Worm (Caenorhabditis elegans): ENCODE data around the gene K11D12.12.

Gene K11D12.12

ce11 chrV:5052233-5052632 lies at the start of gene K11D12.12:
K11D12.12 (plus strand) TSS chrV:5052261.
- TF ChIP-seq unc-62 (GFP tag; optimal IDR thresholded peaks at IDR 0.05), result no peak

ce11 chrV:5012193-5012853 lies 39.7 kb upstream of the K11D12.12 start, which contains the start of gene srr-6:
srr-6 (plus strand) TSS chrV:5012803.
- TF ChIP-seq unc-62 (GFP tag; optimal IDR thresholded peaks at IDR 0.05), result no peak

DNA sequence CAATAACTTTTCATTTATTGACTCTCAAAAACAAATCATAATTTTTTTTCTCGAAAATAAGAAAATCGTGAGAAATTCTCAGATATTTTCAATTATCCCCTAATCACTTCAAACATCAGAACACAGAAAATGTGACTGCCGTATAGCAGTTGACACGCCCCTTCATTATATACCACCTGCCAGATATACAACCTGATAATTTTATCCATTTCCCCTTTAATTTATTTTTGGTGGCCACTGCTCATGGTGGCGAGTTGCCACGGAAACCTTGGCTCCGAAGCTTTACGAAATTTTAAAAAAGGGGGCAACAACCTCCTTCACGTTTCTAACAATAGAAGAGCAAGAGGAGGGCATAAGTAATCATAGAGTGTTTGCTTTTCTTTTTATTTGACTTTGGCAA lies 35.3 kb upstream of the K11D12.12 start:
- TF ChIP-seq unc-62 (GFP tag; optimal IDR thresholded peaks at IDR 0.05), result no peak

DNA sequence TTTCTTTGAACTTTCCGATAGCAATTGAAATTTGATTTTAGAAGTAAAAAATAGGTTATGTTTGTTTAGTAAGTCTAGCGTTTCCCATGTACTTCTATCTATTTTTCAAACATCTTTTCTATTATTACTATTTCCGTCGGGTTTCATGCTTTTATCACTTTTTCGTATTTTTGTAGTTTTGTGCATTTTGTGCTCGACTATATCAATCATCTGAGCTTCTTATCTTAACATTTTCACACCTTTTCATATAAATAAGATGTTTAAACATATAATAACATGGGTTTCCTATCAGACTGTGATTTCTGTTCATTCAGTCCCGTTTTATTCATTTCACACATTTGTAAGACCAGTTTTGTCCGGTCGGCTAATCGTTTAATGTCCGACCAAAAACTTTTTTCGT lies 34.0 kb upstream of the K11D12.12 start:
- no peak for TF ChIP-seq unc-62 (GFP tag; optimal IDR thresholded peaks at IDR 0.05)

- TF ChIP-seq unc-62 (GFP tag; optimal IDR thresholded peaks at IDR 0.05), result no peak
Observed at ce11 chrV:5018810-5019274, 33.2 kb upstream of the K11D12.12 start, which contains the start of gene srr-4. srr-4 (plus strand) TSS chrV:5019224.

DNA sequence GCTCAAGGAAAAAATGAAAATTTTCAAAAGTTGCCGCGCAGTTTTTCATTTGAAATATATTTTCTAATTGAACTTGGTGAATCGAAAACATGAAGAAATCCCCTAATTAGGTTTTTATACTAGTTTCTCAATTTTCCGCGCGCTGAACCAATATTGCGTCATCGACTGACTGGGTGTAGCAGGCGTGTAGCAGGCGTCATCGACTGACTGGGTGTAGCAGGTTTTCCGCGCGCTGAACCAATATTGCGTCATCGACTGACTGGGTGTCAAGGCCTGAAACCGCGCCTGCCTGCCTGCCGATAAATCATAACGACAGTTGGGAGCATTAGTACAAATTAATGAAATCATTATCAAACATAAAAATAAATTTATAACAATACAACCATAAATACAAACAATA lies 28.7 kb upstream of the K11D12.12 start:
- no peak for TF ChIP-seq unc-62 (GFP tag; optimal IDR thresholded peaks at IDR 0.05)

DNA sequence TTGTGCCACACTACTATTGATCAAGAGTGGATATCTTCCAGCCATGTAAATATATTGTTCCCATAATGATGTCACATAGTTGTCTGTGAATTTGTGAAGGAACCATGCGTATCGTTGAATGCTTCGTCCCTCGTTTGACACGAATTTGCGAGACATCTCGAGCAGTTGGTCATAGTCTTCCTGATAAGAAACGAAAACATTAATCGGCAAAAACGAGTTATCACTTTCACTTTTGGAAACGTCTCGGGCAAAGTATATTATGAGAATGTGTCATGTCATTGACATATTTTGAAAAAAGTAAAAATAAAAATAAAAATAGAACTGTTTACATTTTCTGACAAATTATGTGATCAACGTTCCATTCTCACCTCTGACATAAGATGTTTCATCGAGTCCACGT lies 25.6 kb upstream of the K11D12.12 start:
- no peak for TF ChIP-seq unc-62 (GFP tag; optimal IDR thresholded peaks at IDR 0.05)

ce11 chrV:5027640-5028039 lies 24.4 kb upstream of the K11D12.12 start, which contains the start of gene cpt-4:
cpt-4 (minus strand) TSS chrV:5027723.
- TF ChIP-seq unc-62 (GFP tag; optimal IDR thresholded peaks at IDR 0.05), result no peak

DNA sequence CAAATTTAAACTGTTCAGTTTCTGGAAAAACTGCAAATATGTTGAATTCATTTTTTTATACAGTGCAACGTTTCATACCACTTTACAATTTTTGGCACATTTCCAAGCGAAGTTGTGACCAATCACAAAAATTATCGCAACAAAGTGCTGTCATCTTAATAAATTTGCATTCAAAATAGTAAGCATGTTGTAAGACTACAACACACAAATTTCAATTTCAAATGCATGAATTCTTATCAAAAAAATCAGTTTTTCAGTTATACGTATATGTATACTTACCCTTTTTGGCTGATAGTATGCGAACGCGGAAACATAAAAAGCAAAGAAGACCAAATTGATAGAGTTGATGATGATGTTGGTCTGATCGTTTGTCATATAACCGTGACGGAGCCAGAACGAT lies 21.8 kb upstream of the K11D12.12 start:
- no peak for TF ChIP-seq unc-62 (GFP tag; optimal IDR thresholded peaks at IDR 0.05)

DNA sequence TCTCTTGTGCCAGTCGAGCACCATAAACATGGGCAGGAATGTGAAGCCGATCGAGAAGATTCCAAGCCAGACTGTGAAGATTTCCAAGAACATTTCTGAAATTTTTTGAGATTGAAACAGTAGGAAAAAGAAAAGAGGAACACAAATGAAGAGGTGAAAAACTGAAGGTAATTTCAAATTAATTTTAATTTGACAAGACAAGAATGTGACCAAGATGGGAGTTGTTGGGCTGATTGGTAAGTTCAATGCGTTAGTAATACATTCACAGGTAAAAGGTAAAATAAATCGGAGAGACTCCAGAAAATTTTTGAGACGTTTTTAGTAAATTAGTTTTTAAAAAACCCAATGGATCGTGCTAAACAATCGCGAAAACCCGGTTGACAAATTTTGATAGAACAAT lies 21.3 kb upstream of the K11D12.12 start, which contains the start of gene swt-7:
swt-7 (minus strand) TSS at position 101 of the 400 bp plus-strand sequence.
- TF ChIP-seq unc-62 (GFP tag; optimal IDR thresholded peaks at IDR 0.05), result no peak

DNA sequence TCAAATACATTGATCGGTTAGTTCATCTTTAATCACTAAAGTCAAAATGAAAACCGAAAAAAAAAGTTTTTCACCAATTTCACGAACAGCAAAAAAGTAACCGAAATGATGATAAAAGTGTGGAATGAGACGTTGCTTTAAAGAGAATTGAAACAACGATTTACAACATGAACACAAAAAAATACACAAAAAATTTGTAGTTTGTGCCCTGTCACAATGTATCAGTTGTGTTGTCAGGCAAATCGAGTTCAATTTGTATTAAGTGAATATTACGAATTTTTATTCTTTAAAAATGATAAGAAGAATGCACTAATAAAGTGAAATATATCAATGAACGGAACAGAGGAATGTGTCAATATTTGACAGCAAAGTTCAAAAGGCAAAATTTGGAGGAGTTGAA lies 20.3 kb upstream of the K11D12.12 start:
- no peak for TF ChIP-seq unc-62 (GFP tag; optimal IDR thresholded peaks at IDR 0.05)

DNA sequence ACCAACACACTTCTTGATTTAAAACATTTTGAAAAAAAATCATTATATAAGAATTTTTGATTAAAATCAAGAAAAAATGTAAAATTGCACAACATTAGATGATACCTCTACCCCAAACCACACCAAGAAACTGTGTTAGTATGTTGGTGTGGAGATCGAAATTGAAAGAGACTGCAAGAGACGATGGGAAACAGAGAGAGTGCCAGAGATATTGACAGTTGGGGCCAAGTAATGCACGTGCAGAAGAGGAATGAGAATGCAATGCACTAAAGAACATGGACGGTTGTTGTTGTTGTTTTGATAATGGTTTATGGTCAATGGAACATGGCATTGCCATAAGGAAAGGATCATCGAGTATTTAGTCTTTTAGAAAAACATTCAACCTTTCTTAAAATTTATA lies 19.9 kb upstream of the K11D12.12 start:
- TF ChIP-seq unc-62 (GFP tag; optimal IDR thresholded peaks at IDR 0.05), result no peak

- TF ChIP-seq unc-62 (GFP tag; optimal IDR thresholded peaks at IDR 0.05), result no peak
Observed at ce11 chrV:5033099-5033498, 19.0 kb upstream of the K11D12.12 start, which contains the start of gene K11D12.13. K11D12.13 (plus strand) TSS chrV:5033399.

- TF ChIP-seq unc-62 (GFP tag; optimal IDR thresholded peaks at IDR 0.05), result no peak
Observed at ce11 chrV:5035058-5035457, 17.0 kb upstream of the K11D12.12 start, which contains the start of gene K11D12.6. K11D12.6 (minus strand) TSS chrV:5035158.

- no peak for TF ChIP-seq unc-62 (GFP tag; optimal IDR thresholded peaks at IDR 0.05)
Observed at ce11 chrV:5036364-5036763, 15.7 kb upstream of the K11D12.12 start, which contains the start of gene K11D12.7. K11D12.7 (minus strand) TSS chrV:5036464.

ce11 chrV:5038449-5038848 lies 13.6 kb upstream of the K11D12.12 start:
- TF ChIP-seq unc-62 (GFP tag; optimal IDR thresholded peaks at IDR 0.05), result no peak

ce11 chrV:5039559-5039958 lies 12.5 kb upstream of the K11D12.12 start, which contains the start of gene K11D12.11:
K11D12.11 (minus strand) TSS chrV:5039600.
- TF ChIP-seq unc-62 (GFP tag; optimal IDR thresholded peaks at IDR 0.05), result no peak

Measured in whole organism, dauer.